Worm (Caenorhabditis elegans) whole organism, young adult: ENCODE data around the gene cdk-4.

Source experiments
- B0261.1 ChIP-seq: sonication (generic microtip); optimal IDR thresholded peaks from 2 replicates; lab custom pipeline; 2016; ENCODE audit warnings: mild to moderate bottlenecking, missing genetic modification characterization, moderate library complexity, missing compliant biosample characterization
- B0336.3 ChIP-seq: fragments of 200-800 bp; sonication (Bioruptor generic); IDR thresholded peaks from 2 replicates; pipeline ENCODE4 v1.3.6; 2022; ENCODE audit warnings: missing genetic modification characterization, missing compliant biosample characterization
- D2030.7 ChIP-seq: fragments of 200-800 bp; sonication (Bioruptor generic); IDR thresholded peaks from 2 replicates; pipeline ENCODE4 v1.3.6; 2022; ENCODE audit warnings: missing genetic modification reagents, missing genetic modification characterization, missing compliant biosample characterization
- F39B2.1 ChIP-seq: fragments of 200-800 bp; sonication (Bioruptor generic); IDR thresholded peaks from 2 replicates; pipeline ENCODE4 v1.3.6; 2022; ENCODE audit warnings: missing genetic modification reagents, missing genetic modification characterization, missing compliant biosample characterization
- K11D2.4 ChIP-seq: fragments of 200-800 bp; sonication (Bioruptor generic); IDR thresholded peaks from 2 replicates; pipeline ENCODE4 v1.3.6; 2022; ENCODE audit warnings: missing genetic modification reagents, missing genetic modification characterization, missing compliant biosample characterization
- T26A5.8 ChIP-seq: sonication (generic microtip); optimal IDR thresholded peaks from 2 replicates; lab custom pipeline; 2016; ENCODE audit warnings: missing genetic modification characterization, missing compliant biosample characterization
- Y53F4B.3 ChIP-seq: fragments of 200-800 bp; sonication (Bioruptor generic); IDR thresholded peaks from 2 replicates; pipeline ENCODE4 v1.3.6; 2022; ENCODE audit warnings: missing genetic modification reagents, missing genetic modification characterization, missing compliant biosample characterization
- Y95B8A.8 ChIP-seq: fragments of 200-800 bp; sonication (Bioruptor generic); IDR thresholded peaks from 2 replicates; pipeline ENCODE4 v1.3.6; 2022; ENCODE audit warnings: missing genetic modification reagents, missing genetic modification characterization, missing compliant biosample characterization
- ZK185.1 ChIP-seq: sonication (generic microtip); optimal IDR thresholded peaks from 2 replicates; lab custom pipeline; 2016; ENCODE audit warnings: mild to moderate bottlenecking, missing genetic modification characterization, missing compliant biosample characterization; ENCODE audit not compliant: poor library complexity, severe bottlenecking
- aptf-3 ChIP-seq: fragments of 200-800 bp; sonication (Bioruptor generic); IDR thresholded peaks from 2 replicates; pipeline ENCODE4 v1.3.6; 2022; ENCODE audit warnings: missing genetic modification characterization, missing compliant biosample characterization
- atf-7 ChIP-seq: sonication (generic microtip); optimal IDR thresholded peaks from 2 replicates; lab custom pipeline; 2017; ENCODE audit warnings: mild to moderate bottlenecking, missing genetic modification characterization, missing compliant biosample characterization
- attf-5 ChIP-seq: fragments of 200-800 bp; sonication (Bioruptor generic); optimal IDR thresholded peaks from 2 replicates; lab custom pipeline; 2018; ENCODE audit warnings: mild to moderate bottlenecking, missing genetic modification characterization, missing compliant biosample characterization
- cebp-1 ChIP-seq, 2 experiments: fragments of 200-800 bp in 1 of 2; sonication (Bioruptor generic) in 1 of 2; sonication (generic microtip) in 1 of 2; IDR thresholded peaks in 1 of 2; optimal IDR thresholded peaks in 1 of 2; 2 replicates each; pipeline versions ENCODE4 v1.3.6 to Lab custom; 2017 to 2022; ENCODE audit warnings: missing compliant biosample characterization in 2 of 2, missing genetic modification characterization in 2 of 2, mild to moderate bottlenecking in 1 of 2, missing genetic modification reagents in 1 of 2, moderate library complexity in 1 of 2
- ceh-100 ChIP-seq: fragments of 200-800 bp; sonication (Bioruptor generic); IDR thresholded peaks from 2 replicates; pipeline ENCODE4 v1.3.6; 2022; ENCODE audit warnings: missing genetic modification reagents, missing genetic modification characterization, missing compliant biosample characterization
- ceh-58 ChIP-seq: fragments of 200-800 bp; sonication (Bioruptor generic); IDR thresholded peaks from 2 replicates; pipeline ENCODE4 v1.3.6; 2022; ENCODE audit warnings: missing genetic modification characterization, missing compliant biosample characterization
- ceh-79 ChIP-seq: sonication (generic microtip); optimal IDR thresholded peaks from 2 replicates; lab custom pipeline; 2017; ENCODE audit warnings: mild to moderate bottlenecking, missing genetic modification characterization, missing compliant biosample characterization
- ceh-91 ChIP-seq: fragments of 200-800 bp; sonication (Bioruptor generic); IDR thresholded peaks from 2 replicates; pipeline ENCODE4 v1.3.6; 2022; ENCODE audit warnings: missing genetic modification reagents, missing genetic modification characterization, missing compliant biosample characterization
- dox-1 ChIP-seq: fragments of 200-800 bp; sonication (Bioruptor generic); IDR thresholded peaks from 2 replicates; pipeline ENCODE4 v1.3.6; 2022; ENCODE audit warnings: missing genetic modification reagents, missing genetic modification characterization, missing compliant biosample characterization
- egl-44 ChIP-seq: fragments of 200-800 bp; sonication (Bioruptor generic); IDR thresholded peaks from 2 replicates; pipeline ENCODE4 v1.3.6; 2022; ENCODE audit warnings: missing genetic modification reagents, missing genetic modification characterization, missing compliant biosample characterization
- egrh-3 ChIP-seq: fragments of 200-800 bp; sonication (Bioruptor generic); IDR thresholded peaks from 2 replicates; pipeline ENCODE4 v1.3.6; 2022; ENCODE audit warnings: missing genetic modification reagents, missing genetic modification characterization, missing compliant biosample characterization
- ekl-4 ChIP-seq: fragments of 200-800 bp; sonication (Bioruptor generic); IDR thresholded peaks from 2 replicates; pipeline ENCODE4 v1.3.6; 2022; ENCODE audit warnings: missing genetic modification reagents, missing genetic modification characterization, missing compliant biosample characterization
- ets-4 ChIP-seq: fragments of 200-800 bp; sonication (Bioruptor generic); optimal IDR thresholded peaks from 2 replicates; lab custom pipeline; 2018; ENCODE audit warnings: mild to moderate bottlenecking, missing genetic modification characterization, missing compliant biosample characterization
- fkh-3 ChIP-seq: sonication (generic microtip); optimal IDR thresholded peaks from 2 replicates; lab custom pipeline; 2016; ENCODE audit warnings: mild to moderate bottlenecking, missing genetic modification characterization, missing compliant biosample characterization
- gei-17 ChIP-seq: fragments of 200-800 bp; sonication (Bioruptor generic); optimal IDR thresholded peaks from 2 replicates; lab custom pipeline; 2018; ENCODE audit warnings: mild to moderate bottlenecking, missing genetic modification characterization, missing compliant biosample characterization
- hlh-12 ChIP-seq: sonication (generic microtip); optimal IDR thresholded peaks from 2 replicates; lab custom pipeline; 2016; ENCODE audit warnings: missing genetic modification characterization, missing compliant biosample characterization
- hmg-20 ChIP-seq: fragments of 200-800 bp; sonication (Bioruptor generic); IDR thresholded peaks from 2 replicates; pipeline ENCODE4 v1.3.6; 2022; ENCODE audit warnings: missing genetic modification reagents, missing genetic modification characterization, missing compliant biosample characterization
- hrde-1 ChIP-seq: sonication (generic microtip); optimal IDR thresholded peaks from 2 replicates; lab custom pipeline; 2016; ENCODE audit warnings: missing genetic modification characterization, mild to moderate bottlenecking, missing compliant biosample characterization, moderate library complexity, missing genotype, missing genetic modification reagents, borderline replicate concordance
- lin-26 ChIP-seq: fragments of 200-800 bp; sonication (Bioruptor generic); IDR thresholded peaks from 2 replicates; pipeline ENCODE4 v1.3.6; 2022; ENCODE audit warnings: missing genetic modification reagents, missing genetic modification characterization, missing compliant biosample characterization
- lin-35 ChIP-seq, 3 experiments: fragments of 150-350 bp in 2 of 3; sonication (generic microtip) in 1 of 3; optimal IDR thresholded peaks; 2 replicates each; lab custom pipeline; 2014 to 2018; ENCODE audit warnings: missing biosample characterization in 3 of 3, missing genetic modification characterization in 3 of 3, missing genetic modification reagents in 3 of 3
- mel-28 ChIP-seq: sonication (generic microtip); optimal IDR thresholded peaks from 2 replicates; lab custom pipeline; 2016; ENCODE audit warnings: borderline replicate concordance, mild to moderate bottlenecking, missing genetic modification characterization, missing compliant biosample characterization
- nfya-1 ChIP-seq: sonication (generic microtip); optimal IDR thresholded peaks from 2 replicates; lab custom pipeline; 2017; ENCODE audit warnings: antibody characterized with exemption, missing compliant biosample characterization, missing genetic modification characterization, borderline replicate concordance; ENCODE audit not compliant: insufficient read depth
- nfyb-1 ChIP-seq: fragments of 200-800 bp; sonication (Bioruptor generic); IDR thresholded peaks from 2 replicates; pipeline ENCODE4 v1.3.6; 2022; ENCODE audit warnings: missing genetic modification reagents, missing genetic modification characterization, missing compliant biosample characterization
- nhr-120 ChIP-seq: fragments of 200-800 bp; sonication (Bioruptor generic); IDR thresholded peaks from 2 replicates; pipeline ENCODE4 v1.3.6; 2022; ENCODE audit warnings: missing genetic modification characterization, missing compliant biosample characterization
- nhr-179 ChIP-seq: sonication (generic microtip); optimal IDR thresholded peaks from 2 replicates; lab custom pipeline; 2016; ENCODE audit warnings: mild to moderate bottlenecking, missing genetic modification characterization, missing compliant biosample characterization
- nhr-27 ChIP-seq: fragments of 200-800 bp; sonication (Bioruptor generic); optimal IDR thresholded peaks from 2 replicates; lab custom pipeline; 2018; ENCODE audit warnings: mild to moderate bottlenecking, missing genetic modification characterization, moderate library complexity, missing compliant biosample characterization
- nhr-80 ChIP-seq: sonication (generic microtip); optimal IDR thresholded peaks from 2 replicates; lab custom pipeline; 2016; ENCODE audit warnings: missing genetic modification characterization, missing compliant biosample characterization
- pbrm-1 ChIP-seq: fragments of 200-800 bp; sonication (Bioruptor generic); IDR thresholded peaks from 2 replicates; pipeline ENCODE4 v1.3.6; 2022; ENCODE audit warnings: missing genetic modification reagents, missing genetic modification characterization, missing compliant biosample characterization
- sea-2 ChIP-seq: fragments of 200-800 bp; sonication (Bioruptor generic); IDR thresholded peaks from 2 replicates; pipeline ENCODE4 v1.3.6; 2022; ENCODE audit warnings: missing genetic modification characterization, missing compliant biosample characterization
- unc-130 ChIP-seq: sonication (generic microtip); optimal IDR thresholded peaks from 2 replicates; lab custom pipeline; 2016; ENCODE audit warnings: missing genetic modification reagents, missing genetic modification characterization, missing compliant biosample characterization
- zfh-2 ChIP-seq: fragments of 200-800 bp; sonication (Bioruptor generic); conservative IDR thresholded peaks from 2 replicates; pipeline ENCODE4 v1.3.6; 2022; ENCODE audit warnings: missing genetic modification reagents, missing genetic modification characterization, missing compliant biosample characterization
- ztf-22 ChIP-seq: fragments of 200-800 bp; sonication (Bioruptor generic); optimal IDR thresholded peaks from 2 replicates; lab custom pipeline; 2018; ENCODE audit warnings: mild to moderate bottlenecking, missing genetic modification characterization, moderate library complexity, missing compliant biosample characterization
- ztf-28 ChIP-seq: fragments of 200-800 bp; sonication (Bioruptor generic); IDR thresholded peaks from 2 replicates; pipeline ENCODE4 v1.3.6; 2022; ENCODE audit warnings: missing genetic modification reagents, missing genetic modification characterization, missing compliant biosample characterization

cdk-4 gene

ce11 chrX:13477356-13477755 lies 41.4 kb downstream of the cdk-4 start, which contains the start of gene efn-3:
TSS of gene efn-3 (minus strand) at chrX:13477456.
- no peak for TF ChIP-seq atf-7 (tag; lab: Kevin White, UChicago)
- TF ChIP-seq ekl-4 (GFP tag; lab: Robert Waterston, UW), result no peak
- TF ChIP-seq B0261.1 (tag; lab: Kevin White, UChicago), result no peak
- TF ChIP-seq gei-17, result no peak
- TF ChIP-seq unc-130 (GFP tag; lab: Kevin White, UChicago), result no peak
- TF ChIP-seq mel-28 (tag; lab: Kevin White, UChicago), result no peak
- no peak for TF ChIP-seq lin-35 (GFP tag; optimal IDR thresholded peaks at IDR 0.05; lab: Kevin White, UChicago)
- no peak for TF ChIP-seq hmg-20 (GFP tag; lab: Robert Waterston, UW)
- no peak for TF ChIP-seq ztf-28 (GFP tag; lab: Robert Waterston, UW)
- TF ChIP-seq nfya-1 (tag; lab: Kevin White, UChicago), result no peak
- no peak for TF ChIP-seq hlh-12 (tag; lab: Kevin White, UChicago)
- TF ChIP-seq Y53F4B.3, result no peak
- TF ChIP-seq ztf-22 (GFP tag; lab: Kevin White, UChicago), result no peak

DNA sequence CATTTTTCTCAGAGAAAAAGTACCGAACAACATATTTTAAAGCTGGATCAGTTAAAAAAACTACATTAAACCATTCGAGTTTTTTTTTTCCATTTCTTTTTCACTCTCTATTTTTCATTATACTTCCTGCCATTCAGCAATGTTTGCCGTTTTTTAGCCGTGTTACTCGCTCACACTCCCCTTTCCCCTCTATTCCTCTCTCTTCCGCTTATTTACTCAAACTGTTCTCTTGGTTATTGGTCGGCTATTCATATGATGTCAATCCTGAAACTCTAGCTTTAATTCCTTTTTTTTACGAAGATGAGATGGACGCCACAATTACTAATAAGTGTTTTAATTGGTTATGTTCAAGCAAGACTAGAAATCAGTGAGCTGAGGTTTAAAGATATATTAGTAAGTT lies 46.9 kb downstream of the cdk-4 start, which contains the start of gene tre-4:
tre-4 (plus strand) TSS at position 301 of the 400 bp plus-strand sequence.
- TF ChIP-seq nhr-80 (tag; lab: Kevin White, UChicago), result peak; percentile 22
- no peak for TF ChIP-seq ztf-28 (GFP tag; lab: Robert Waterston, UW)

DNA sequence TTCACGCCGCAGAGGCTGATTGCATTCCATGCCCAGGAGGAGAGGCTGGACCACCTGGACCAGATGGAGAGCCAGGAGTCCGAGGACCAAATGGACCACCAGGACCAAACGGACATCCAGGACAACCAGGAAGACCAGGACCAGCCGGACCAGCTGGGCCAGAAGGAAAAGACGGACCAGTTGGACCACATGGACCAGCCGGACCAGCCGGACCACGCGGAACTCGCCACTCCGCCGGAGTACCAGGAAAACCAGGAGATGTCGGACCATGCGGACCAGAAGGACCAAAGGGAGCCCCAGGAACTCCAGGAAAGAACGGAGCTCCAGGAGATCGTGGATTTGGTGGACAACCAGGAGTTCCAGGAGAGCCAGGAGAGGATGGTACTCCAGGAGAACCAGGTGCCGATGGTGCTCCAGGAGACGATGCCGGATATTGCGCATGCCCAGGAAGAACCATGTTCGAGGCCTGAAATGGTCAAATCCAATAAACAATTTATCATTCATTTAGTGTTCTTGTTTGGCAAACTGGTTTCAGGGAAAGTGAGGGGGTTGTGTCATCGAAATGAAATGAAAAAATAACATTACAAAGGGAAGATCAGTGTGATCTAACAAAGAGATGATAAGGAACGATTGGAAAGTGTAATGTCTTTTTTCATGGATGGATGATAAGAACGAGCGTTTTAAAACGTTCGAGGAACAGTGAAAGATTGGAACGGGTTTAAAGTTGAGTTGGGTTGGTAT lies 48.6 kb downstream of the cdk-4 start:
- TF ChIP-seq F39B2.1 (GFP tag; lab: Robert Waterston, UW), result no peak
- no peak for TF ChIP-seq gei-17
- no peak for TF ChIP-seq Y95B8A.8
- no peak for TF ChIP-seq hmg-20 (GFP tag; lab: Robert Waterston, UW)
- TF ChIP-seq pbrm-1 (GFP tag; lab: Robert Waterston, UW), result no peak
- no peak for TF ChIP-seq nfyb-1 (GFP tag; lab: Robert Waterston, UW)
- TF ChIP-seq ZK185.1, result no peak
- TF ChIP-seq zfh-2 (GFP tag; lab: Robert Waterston, UW), result peak; percentile 90
- peak; percentile 58; the same call in 1 of the 2 replicates for TF ChIP-seq sea-2 (GFP tag; lab: Robert Waterston, UW)
- TF ChIP-seq ceh-58 (GFP tag; lab: Robert Waterston, UW), result no peak
- TF ChIP-seq mel-28 (tag; lab: Kevin White, UChicago), result no peak
- TF ChIP-seq egl-44 (GFP tag; lab: Robert Waterston, UW), result no peak
- no peak for TF ChIP-seq aptf-3 (GFP tag; lab: Robert Waterston, UW)
- TF ChIP-seq T26A5.8 (tag; lab: Kevin White, UChicago), result no peak
- no peak for TF ChIP-seq dox-1 (GFP tag; lab: Robert Waterston, UW)
- TF ChIP-seq hrde-1, result no peak
- TF ChIP-seq egrh-3 (GFP tag; lab: Robert Waterston, UW), result peak; percentile 75; the same call in 1 of the 2 replicates
- TF ChIP-seq attf-5 (GFP tag; lab: Kevin White, UChicago), result no peak
- TF ChIP-seq D2030.7 (GFP tag; lab: Robert Waterston, UW), result no peak
- TF ChIP-seq ceh-79 (tag; lab: Kevin White, UChicago), result peak; percentile 13
- no peak for TF ChIP-seq nhr-120
- no peak for TF ChIP-seq cebp-1 (GFP tag; IDR thresholded peaks at IDR 0.05; lab: Robert Waterston, UW)
- no peak for TF ChIP-seq cebp-1 (tag; optimal IDR thresholded peaks at IDR 0.05; lab: Kevin White, UChicago)
- TF ChIP-seq K11D2.4 (GFP tag; lab: Robert Waterston, UW), result no peak
- TF ChIP-seq ets-4, result no peak
- no peak for TF ChIP-seq ceh-100
- TF ChIP-seq nhr-27 (tag; lab: Kevin White, UChicago), result no peak
- TF ChIP-seq fkh-3 (tag; lab: Kevin White, UChicago), result no peak
- TF ChIP-seq B0336.3 (GFP tag; lab: Robert Waterston, UW), result 0 out of 2 replicates have a peak, but pooled peaks have one; percentile 38
- no peak for TF ChIP-seq ceh-91 (GFP tag; lab: Robert Waterston, UW)
- peak; percentile 29 for TF ChIP-seq nhr-179 (tag; lab: Kevin White, UChicago)
- no peak for TF ChIP-seq lin-26 (GFP tag; lab: Robert Waterston, UW)
